Fruit fly (Drosophila melanogaster): ENCODE data around the gene TfIIEalpha.

Gene TfIIEalpha

DNA sequence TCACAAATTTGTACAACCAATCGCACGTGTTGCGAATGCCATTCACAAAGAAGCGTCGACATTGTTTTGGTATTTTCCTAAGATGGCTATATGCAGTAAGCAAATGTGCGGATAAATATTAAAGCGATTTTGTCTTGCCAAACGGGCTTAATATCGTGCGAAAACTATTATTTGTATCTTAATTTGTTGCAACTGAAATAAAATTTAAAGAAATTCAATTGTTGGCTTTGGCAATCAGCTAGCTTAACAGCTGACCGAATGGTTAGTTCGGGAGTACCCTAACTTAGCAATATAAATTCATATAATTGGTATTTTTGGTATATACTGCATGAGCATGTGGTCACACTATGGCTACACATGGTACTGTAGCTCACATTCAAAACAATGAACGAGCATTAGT is 33.4 kb upstream of the TfIIEalpha start, which contains the start of the genes RIOK1 and Polr3H (continued):
- 0 out of 2 replicates have a peak, but pooled peaks have one; percentile 69 for TF ChIP-seq CG14441 (GFP tag; IDR thresholded peaks at IDR 0.05)
- peak; percentile 72 for TF ChIP-seq CG18476 (GFP tag; optimal IDR thresholded peaks at IDR 0.05)
- peak; percentile 37 for TF ChIP-seq CG15011 (GFP tag; optimal IDR thresholded peaks at IDR 0.05)
- TF ChIP-seq CG11456 (GFP tag; IDR thresholded peaks at IDR 0.05), result peak; percentile 55; the same call in 1 of the 3 replicates
- no peak for TF ChIP-seq CG13296 (GFP tag; optimal IDR thresholded peaks at IDR 0.05)
- no peak for TF ChIP-seq CG43689 (GFP tag; IDR thresholded peaks at IDR 0.05)
- TF ChIP-seq fd64A (GFP tag; optimal IDR thresholded peaks at IDR 0.05), result no peak
- peak; percentile 68 for TF ChIP-seq CG14014 (GFP tag; IDR thresholded peaks at IDR 0.05)
- TF ChIP-seq Dll (GFP tag; IDR thresholded peaks at IDR 0.05; ENCODE audit: partially characterized antibody), result peak; percentile 54; the same call in 1 of the 4 replicates
- TF ChIP-seq CG1602 (GFP tag; optimal IDR thresholded peaks at IDR 0.05), result peak; percentile 62
- TF ChIP-seq sug (tag; optimal IDR thresholded peaks at IDR 0.05), result no peak
- TF ChIP-seq p53 (GFP tag; optimal IDR thresholded peaks at IDR 0.05), result peak; percentile 35
- peak; percentile 49; the same call in 1 of the 2 replicates for TF ChIP-seq esg (GFP tag; conservative IDR thresholded peaks at IDR 0.05)
- TF ChIP-seq knrl (GFP tag; IDR thresholded peaks at IDR 0.05; ENCODE audit: partially characterized antibody), result no peak; the same call in 2 of the 3 replicates
- TF ChIP-seq wor (GFP tag; IDR thresholded peaks at IDR 0.05), result no peak
- peak; percentile 73 for TF ChIP-seq Sin3A (optimal IDR thresholded peaks at IDR 0.05)
- TF ChIP-seq CG13123 (GFP tag; optimal IDR thresholded peaks at IDR 0.05), result peak; percentile 65
- peak; percentile 61 for TF ChIP-seq Atf-2 (GFP tag; optimal IDR thresholded peaks at IDR 0.05)
- TF ChIP-seq toy (GFP tag; IDR thresholded peaks at IDR 0.05), result no peak
- no peak for TF ChIP-seq CG18764 (GFP tag; optimal IDR thresholded peaks at IDR 0.05)
- peak; percentile 63 for TF ChIP-seq Hmr (GFP tag; optimal IDR thresholded peaks at IDR 0.05)
- peak; percentile 63 for TF ChIP-seq Hr3 (GFP tag; optimal IDR thresholded peaks at IDR 0.05)
- TF ChIP-seq Trl (optimal IDR thresholded peaks at IDR 0.05), result no peak
- peak; percentile 59 for TF ChIP-seq Trl (GFP tag; optimal IDR thresholded peaks at IDR 0.05)
- no peak for TF ChIP-seq Stat92E (GFP tag; optimal IDR thresholded peaks at IDR 0.05)
- TF ChIP-seq wek (GFP tag; optimal IDR thresholded peaks at IDR 0.05), result peak; percentile 94
- TF ChIP-seq Chrac-16 (GFP tag; optimal IDR thresholded peaks at IDR 0.05), result peak; percentile 75
- no peak for TF ChIP-seq Sox100B (GFP tag; optimal IDR thresholded peaks at IDR 0.05)
- peak; percentile 48 for TF ChIP-seq E2f1 (GFP tag; IDR thresholded peaks at IDR 0.05)
- peak; percentile 37 for TF ChIP-seq Myb (GFP tag; optimal IDR thresholded peaks at IDR 0.05)
- peak; percentile 98 for TF ChIP-seq dm (GFP tag; optimal IDR thresholded peaks at IDR 0.05)
- TF ChIP-seq her (GFP tag; optimal IDR thresholded peaks at IDR 0.05), result peak; percentile 63
- no peak for TF ChIP-seq kni (GFP tag; optimal IDR thresholded peaks at IDR 0.05)
- no peak for TF ChIP-seq CG42726 (GFP tag; IDR thresholded peaks at IDR 0.05; ENCODE audit: partially characterized antibody)
- TF ChIP-seq CG11560 (tag; IDR thresholded peaks at IDR 0.05), result no peak
- TF ChIP-seq nerfin-2 (GFP tag; IDR thresholded peaks at IDR 0.05; ENCODE audit: partially characterized antibody), result no peak
- TF ChIP-seq lilli (GFP tag; optimal IDR thresholded peaks at IDR 0.05), result peak; percentile 85
- TF ChIP-seq CG17361 (GFP tag; IDR thresholded peaks at IDR 0.05), result no peak; the same call in 2 of the 3 replicates
- TF ChIP-seq CG4617 (GFP tag; optimal IDR thresholded peaks at IDR 0.05; ENCODE audit: borderline replicate concordance), result peak; percentile 68
- no peak for TF ChIP-seq NK7.1 (GFP tag; optimal IDR thresholded peaks at IDR 0.05)
- no peak for TF ChIP-seq CG7839 (tag; optimal IDR thresholded peaks at IDR 0.05)
- no peak for TF ChIP-seq Taf1 (GFP tag; IDR thresholded peaks at IDR 0.05)
- peak; percentile 54 for TF ChIP-seq CG9817 (tag; optimal IDR thresholded peaks at IDR 0.05)
- TF ChIP-seq CG14965 (GFP tag; optimal IDR thresholded peaks at IDR 0.05; ENCODE audit: borderline replicate concordance), result peak; percentile 3
- TF ChIP-seq CG15479 (GFP tag; optimal IDR thresholded peaks at IDR 0.05), result peak; percentile 52
- no peak for TF ChIP-seq pan (optimal IDR thresholded peaks at IDR 0.05)
- TF ChIP-seq pan (GFP tag; optimal IDR thresholded peaks at IDR 0.05 in 1 of 2, IDR thresholded peaks at IDR 0.05 in 1 of 2), result peak in 1 of 2 experiments; percentile 68
- no peak for TF ChIP-seq corto (GFP tag; optimal IDR thresholded peaks at IDR 0.05)
- no peak for TF ChIP-seq BtbVII (GFP tag; optimal IDR thresholded peaks at IDR 0.05)
- TF ChIP-seq run (tag; optimal IDR thresholded peaks at IDR 0.05), result no peak
- TF ChIP-seq CG18262 (tag; optimal IDR thresholded peaks at IDR 0.05), result no peak

All from whole organism, embryonic.